Worm (Caenorhabditis elegans) whole organism, L1 larva: ENCODE results near the gene C55A1.7.
"Not testable (repeated sequence)": the region's sequence is repeated elsewhere in the genome, so short reads cannot be mapped to it uniquely, and the experiment has no call there.

Source experiments
- F16B12.6 ChIP-seq: fragments of 150-350 bp; optimal IDR thresholded peaks from 2 replicates; lab custom pipeline; 2014; ENCODE audit warnings: missing biosample characterization, missing genetic modification characterization
- alr-1 ChIP-seq: fragments of 200-800 bp; sonication (Bioruptor generic); optimal IDR thresholded peaks from 2 replicates; lab custom pipeline; 2018; ENCODE audit warnings: borderline replicate concordance, mild to moderate bottlenecking, missing genetic modification characterization, missing compliant biosample characterization
- ama-1 ChIP-seq: fragments of 150-350 bp; optimal IDR thresholded peaks from 2 replicates; lab custom pipeline; 2014
- blmp-1 ChIP-seq: fragments of 150-350 bp; optimal IDR thresholded peaks from 2 replicates; lab custom pipeline; 2014; ENCODE audit warnings: missing biosample characterization, missing genetic modification characterization
- ceh-82 ChIP-seq, 3 experiments: fragments of 150-350 bp in 1 of 3; sonication (generic microtip) in 2 of 3; optimal IDR thresholded peaks; 2 replicates each; lab custom pipeline; 2014 to 2017; ENCODE audit warnings: missing biosample characterization in 3 of 3, missing genetic modification characterization in 3 of 3
- ceh-90 ChIP-seq: sonication (generic microtip); optimal IDR thresholded peaks from 2 replicates; lab custom pipeline; 2016; ENCODE audit warnings: missing genetic modification characterization, missing compliant biosample characterization
- ces-1 ChIP-seq: fragments of 150-350 bp; optimal IDR thresholded peaks from 2 replicates; lab custom pipeline; 2014; ENCODE audit warnings: missing biosample characterization, missing genetic modification reagents, missing genetic modification characterization
- dpl-1 ChIP-seq, 3 experiments: fragments of 150-350 bp in 2 of 3; sonication (generic microtip) in 1 of 3; optimal IDR thresholded peaks; 2 replicates each; lab custom pipeline; 2014 to 2017; ENCODE audit warnings: missing biosample characterization in 3 of 3, missing genetic modification characterization in 3 of 3, missing genetic modification reagents in 3 of 3
- dsc-1 ChIP-seq: sonication (generic microtip); optimal IDR thresholded peaks from 2 replicates; lab custom pipeline; 2016; ENCODE audit warnings: mild to moderate bottlenecking, missing genetic modification characterization, missing compliant biosample characterization
- efl-3 ChIP-seq: fragments of 200-800 bp; sonication (Bioruptor generic); optimal IDR thresholded peaks from 2 replicates; lab custom pipeline; 2018; ENCODE audit warnings: mild to moderate bottlenecking, missing genetic modification characterization, missing compliant biosample characterization
- egl-13 ChIP-seq: sonication (generic microtip); optimal IDR thresholded peaks from 2 replicates; lab custom pipeline; 2016; ENCODE audit warnings: missing genotype, missing genetic modification reagents, missing genetic modification characterization, missing compliant biosample characterization
- egl-27 ChIP-seq, 2 experiments: fragments of 150-350 bp in 1 of 2; sonication (generic microtip); optimal IDR thresholded peaks; 3 replicates each; lab custom pipeline; 2017 to 2018; ENCODE audit warnings: missing biosample characterization in 2 of 2, missing genetic modification characterization in 2 of 2, missing genetic modification reagents in 2 of 2
- elt-2 ChIP-seq: sonication (generic microtip); optimal IDR thresholded peaks from 2 replicates; lab custom pipeline; 2016; ENCODE audit warnings: missing genetic modification characterization, mild to moderate bottlenecking, inconsistent platforms, missing compliant biosample characterization, missing genetic modification reagents
- ets-5 ChIP-seq: fragments of 200-800 bp; sonication (Bioruptor generic); IDR thresholded peaks from 2 replicates; pipeline ENCODE4 v1.3.6; 2022; ENCODE audit warnings: missing genetic modification characterization, missing compliant biosample characterization
- fos-1 ChIP-seq: fragments of 150-350 bp; optimal IDR thresholded peaks from 2 replicates; lab custom pipeline; 2014; ENCODE audit warnings: missing biosample characterization, missing genetic modification characterization
- hlh-17 ChIP-seq: fragments of 200-800 bp; sonication (Bioruptor generic); optimal IDR thresholded peaks from 2 replicates; lab custom pipeline; 2018; ENCODE audit warnings: missing genetic modification characterization, mild to moderate bottlenecking, missing compliant biosample characterization, moderate library complexity, borderline replicate concordance
- hlh-4 ChIP-seq: sonication (generic microtip); optimal IDR thresholded peaks from 2 replicates; lab custom pipeline; 2016; ENCODE audit warnings: mild to moderate bottlenecking, missing genetic modification characterization, missing compliant biosample characterization
- hpl-2 ChIP-seq: fragments of 150-350 bp; optimal IDR thresholded peaks from 2 replicates; lab custom pipeline; 2014; ENCODE audit warnings: missing biosample characterization, missing genetic modification reagents, missing genetic modification characterization
- jun-1 ChIP-seq: fragments of 150-350 bp; optimal IDR thresholded peaks from 2 replicates; lab custom pipeline; 2014; ENCODE audit warnings: missing biosample characterization, missing genetic modification reagents, missing genetic modification characterization
- lin-13 ChIP-seq: fragments of 150-350 bp; optimal IDR thresholded peaks from 2 replicates; lab custom pipeline; 2014; ENCODE audit warnings: missing biosample characterization, missing genetic modification reagents, missing genetic modification characterization
- lin-15B ChIP-seq: fragments of 150-350 bp; sonication (generic microtip); optimal IDR thresholded peaks from 3 replicates; lab custom pipeline; 2014; ENCODE audit warnings: missing biosample characterization, missing genetic modification characterization
- lin-35 ChIP-seq, 2 experiments: fragments of 150-350 bp; optimal IDR thresholded peaks; 2 replicates each; lab custom pipeline; 2014; ENCODE audit warnings: missing biosample characterization in 2 of 2, missing genetic modification characterization in 2 of 2, missing genetic modification reagents in 2 of 2
- lin-39 ChIP-seq: fragments of 150-350 bp; optimal IDR thresholded peaks from 2 replicates; lab custom pipeline; 2014; ENCODE audit warnings: missing biosample characterization, missing genetic modification reagents, missing genetic modification characterization
- mab-9 ChIP-seq: fragments of 200-800 bp; sonication (Bioruptor generic); IDR thresholded peaks from 2 replicates; pipeline ENCODE4 v1.3.6; 2022; ENCODE audit warnings: missing genetic modification reagents, missing genetic modification characterization, missing compliant biosample characterization
- mdl-1 ChIP-seq, 2 experiments: fragments of 150-350 bp; optimal IDR thresholded peaks; 2 replicates each; lab custom pipeline; 2014 to 2017; ENCODE audit warnings: missing biosample characterization in 2 of 2, missing genetic modification characterization in 2 of 2, inconsistent platforms in 1 of 2
- mef-2 ChIP-seq: fragments of 150-350 bp; optimal IDR thresholded peaks from 2 replicates; lab custom pipeline; 2014; ENCODE audit warnings: missing biosample characterization, missing genetic modification characterization
- nhr-11 ChIP-seq: fragments of 150-350 bp; optimal IDR thresholded peaks from 2 replicates; lab custom pipeline; 2014; ENCODE audit warnings: missing biosample characterization, missing genetic modification characterization
- nhr-12 ChIP-seq: sonication (generic microtip); optimal IDR thresholded peaks from 2 replicates; lab custom pipeline; 2017; ENCODE audit warnings: missing biosample characterization, missing genetic modification characterization
- nhr-20 ChIP-seq: sonication (generic microtip); optimal IDR thresholded peaks from 2 replicates; lab custom pipeline; 2016; ENCODE audit warnings: mild to moderate bottlenecking, missing genetic modification characterization, missing compliant biosample characterization
- nhr-28 ChIP-seq: fragments of 150-350 bp; optimal IDR thresholded peaks from 2 replicates; lab custom pipeline; 2014; ENCODE audit warnings: missing biosample characterization, missing genetic modification characterization
- nhr-77 ChIP-seq: fragments of 150-350 bp; optimal IDR thresholded peaks from 2 replicates; lab custom pipeline; 2014; ENCODE audit warnings: missing biosample characterization, missing genetic modification characterization
- nhr-84 ChIP-seq: sonication (generic microtip); optimal IDR thresholded peaks from 2 replicates; lab custom pipeline; 2017; ENCODE audit warnings: missing biosample characterization, missing genetic modification characterization
- nhr-90 ChIP-seq: sonication (generic microtip); optimal IDR thresholded peaks from 2 replicates; lab custom pipeline; 2016; ENCODE audit warnings: mild to moderate bottlenecking, missing genetic modification characterization, missing compliant biosample characterization; ENCODE audit not compliant: poor library complexity
- pag-3 ChIP-seq: sonication (generic microtip); optimal IDR thresholded peaks from 2 replicates; lab custom pipeline; 2017; ENCODE audit warnings: missing genetic modification characterization, mild to moderate bottlenecking, missing compliant biosample characterization, antibody characterized with exemption, borderline replicate concordance; ENCODE audit not compliant: insufficient read depth
- pax-3 ChIP-seq: fragments of 200-800 bp; sonication (Bioruptor generic); optimal IDR thresholded peaks from 2 replicates; lab custom pipeline; 2018; ENCODE audit warnings: mild to moderate bottlenecking, missing genetic modification characterization, moderate library complexity, missing compliant biosample characterization
- pqm-1 ChIP-seq: sonication (generic microtip); optimal IDR thresholded peaks from 3 replicates; lab custom pipeline; 2017; ENCODE audit warnings: missing biosample characterization, missing genetic modification characterization
- skn-1 ChIP-seq: fragments of 150-350 bp; optimal IDR thresholded peaks from 2 replicates; lab custom pipeline; 2014; ENCODE audit warnings: missing biosample characterization, missing genetic modification characterization
- snu-23 ChIP-seq: sonication (generic microtip); optimal IDR thresholded peaks from 2 replicates; lab custom pipeline; 2016; ENCODE audit warnings: missing genetic modification characterization, missing compliant biosample characterization
- sox-4 ChIP-seq: sonication (generic microtip); optimal IDR thresholded peaks from 2 replicates; lab custom pipeline; 2016; ENCODE audit warnings: missing genetic modification characterization, missing compliant biosample characterization
- sptf-1 ChIP-seq: fragments of 150-350 bp; optimal IDR thresholded peaks from 2 replicates; lab custom pipeline; 2014; ENCODE audit warnings: missing biosample characterization, missing genetic modification characterization
- tbx-2 ChIP-seq: sonication (generic microtip); optimal IDR thresholded peaks from 2 replicates; lab custom pipeline; 2016; ENCODE audit warnings: missing genetic modification characterization, missing compliant biosample characterization
- unc-98 ChIP-seq: fragments of 200-800 bp; sonication (Bioruptor generic); IDR thresholded peaks from 2 replicates; pipeline ENCODE4 v1.3.6; 2022; ENCODE audit warnings: missing genetic modification characterization, missing compliant biosample characterization
- xbp-1 ChIP-seq: sonication (generic microtip); optimal IDR thresholded peaks from 2 replicates; lab custom pipeline; 2016; ENCODE audit warnings: missing genetic modification characterization, missing compliant biosample characterization
- zag-1 ChIP-seq: fragments of 150-350 bp; optimal IDR thresholded peaks from 2 replicates; lab custom pipeline; 2014; ENCODE audit warnings: missing biosample characterization, missing genetic modification characterization

Gene C55A1.7

DNA sequence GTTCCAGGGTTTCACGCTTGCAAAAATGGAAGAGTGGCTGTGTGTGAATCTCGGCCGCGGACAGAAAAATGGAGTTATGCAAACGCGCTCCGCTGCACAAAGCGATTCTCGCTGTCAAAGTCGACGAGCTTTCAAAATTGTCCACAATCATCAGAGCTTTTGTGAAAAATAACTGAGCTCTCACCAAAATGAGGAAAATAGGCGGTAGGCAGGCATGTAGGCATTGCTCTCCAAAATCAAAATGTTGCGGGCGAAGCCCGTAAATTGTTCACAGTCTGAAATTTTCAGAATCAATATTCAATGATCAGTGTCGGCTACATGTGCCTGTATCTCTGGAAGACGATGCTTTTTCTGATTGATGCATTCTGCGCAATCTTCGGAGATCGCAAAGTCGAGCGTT lies 21.4 kb upstream of the C55A1.7 start, which contains the start of gene K06B4.4:
Gene K06B4.4, plus strand, starts transcription at position 301 of the 400 bp plus-strand sequence.
- no peak for TF ChIP-seq mef-2 (tag; lab: Kevin White, UChicago)
- no peak for TF ChIP-seq egl-27 (tag; optimal IDR thresholded peaks at IDR 0.05; lab: Kevin White, UChicago)
- no peak for TF ChIP-seq xbp-1 (tag; lab: Kevin White, UChicago)
- TF ChIP-seq sptf-1 (tag; lab: Kevin White, UChicago): no peak
- TF ChIP-seq pag-3 (tag; lab: Kevin White, UChicago): no peak
- no peak for TF ChIP-seq unc-98 (GFP tag; lab: Robert Waterston, UW)
- TF ChIP-seq lin-15B (tag; lab: Kevin White, UChicago): no peak
- no peak for TF ChIP-seq tbx-2 (tag; lab: Kevin White, UChicago)

DNA sequence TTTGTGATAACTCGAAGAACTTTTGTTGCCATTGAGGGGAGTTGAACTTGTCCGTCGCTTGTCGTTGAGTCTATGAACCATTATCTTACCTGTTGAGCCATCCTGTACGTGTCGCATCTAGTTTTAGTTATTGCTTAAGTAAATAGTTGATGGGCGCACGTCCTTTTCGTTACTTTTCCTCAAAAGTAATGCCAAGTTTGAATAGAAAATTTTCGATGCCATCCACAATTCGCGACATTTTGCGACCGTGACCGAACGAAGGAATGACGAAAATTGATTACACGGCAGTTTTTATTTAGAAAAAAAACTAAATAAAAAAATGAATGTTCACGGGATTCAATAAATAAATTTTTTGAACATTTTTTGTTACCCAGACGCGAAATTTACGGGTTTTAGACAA lies 20.8 kb upstream of the C55A1.7 start, which contains the start of gene F53E4.1:
Gene F53E4.1, minus strand, starts transcription at position 101 of the 400 bp plus-strand sequence.
- TF ChIP-seq nhr-77 (tag; lab: Kevin White, UChicago); ama-1 (lab: Kevin White, UChicago); alr-1 (tag; lab: Kevin White, UChicago): not testable (repeated sequence)

DNA sequence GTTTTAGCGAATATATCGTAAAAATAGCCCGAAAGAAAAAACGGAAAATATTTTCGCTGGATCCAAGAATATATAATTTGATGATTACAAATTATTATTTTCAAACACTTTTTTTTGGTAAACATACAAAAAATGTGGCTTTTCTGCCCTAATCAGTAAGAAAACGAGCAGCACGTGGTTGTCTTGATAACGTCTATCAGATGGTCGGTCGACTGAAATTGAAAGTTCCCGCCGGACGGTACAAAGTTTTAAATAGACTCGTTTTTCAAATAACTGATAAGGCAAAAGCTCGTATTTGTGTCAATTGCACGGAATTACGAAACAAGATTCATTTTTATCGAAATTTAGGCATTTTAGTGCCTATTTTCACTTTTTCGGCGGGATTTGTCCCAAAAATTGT lies 19.3 kb upstream of the C55A1.7 start:
- TF ChIP-seq nhr-77 (tag; lab: Kevin White, UChicago) (no peak), nhr-20 (tag; lab: Kevin White, UChicago) (peak; percentile 62), blmp-1 (tag; lab: Kevin White, UChicago) (peak; percentile 46), ama-1 (lab: Kevin White, UChicago) (no peak), nhr-90 (tag; lab: Kevin White, UChicago) (peak; percentile 63), mab-9 (GFP tag; lab: Robert Waterston, UW) (no peak), lin-35 (GFP tag; optimal IDR thresholded peaks at IDR 0.05; lab: Kevin White, UChicago) (peak in 1 of 2 experiments; percentile 58), efl-3 (GFP tag; lab: Kevin White, UChicago) (no peak), pqm-1 (tag; lab: Kevin White, UChicago) (peak; percentile 13), pax-3 (tag; lab: Kevin White, UChicago) (no peak), nhr-12 (no peak), skn-1 (no peak), mdl-1 (tag; optimal IDR thresholded peaks at IDR 0.05; lab: Kevin White, UChicago) (peak in 1 of 2 experiments; percentile 61), elt-2 (tag; lab: Kevin White, UChicago) (peak; percentile 98)

DNA sequence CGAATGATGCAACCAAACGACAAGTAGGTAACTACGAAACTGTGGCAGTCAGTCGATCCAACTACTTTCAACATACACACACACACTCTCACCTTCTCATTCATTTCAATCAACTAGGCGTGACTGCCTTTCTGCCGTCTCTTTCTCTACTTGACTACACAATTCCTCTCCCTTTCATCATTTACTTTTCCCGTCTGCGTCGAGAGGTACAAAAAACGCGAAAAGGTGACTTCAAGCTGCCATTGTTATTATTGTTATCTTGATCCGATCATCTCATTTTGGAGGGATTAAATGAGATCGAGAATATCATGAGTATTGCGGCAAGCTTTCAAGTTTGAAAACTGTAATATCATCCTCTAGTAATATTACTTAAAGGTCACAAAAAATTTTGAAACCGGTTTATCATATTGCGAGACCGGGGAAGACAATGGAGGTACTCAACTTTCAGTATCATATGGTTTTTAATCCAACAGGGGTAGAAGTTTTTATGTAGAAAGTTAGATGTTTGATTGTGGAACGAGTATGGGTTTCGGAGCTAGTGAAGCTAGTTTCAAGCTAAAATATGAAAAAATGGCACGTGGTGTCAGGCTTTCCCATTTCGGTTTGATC lies 16.7 kb upstream of the C55A1.7 start:
- TF ChIP-seq nhr-20 (tag; lab: Kevin White, UChicago) (peak; percentile 81), ceh-82 (tag; optimal IDR thresholded peaks at IDR 0.05; lab: Kevin White, UChicago) (peak in 1 of 3 experiments; percentile 24), ama-1 (lab: Kevin White, UChicago) (no peak), sox-4 (tag; lab: Kevin White, UChicago) (no peak), pax-3 (tag; lab: Kevin White, UChicago) (no peak), pag-3 (tag; lab: Kevin White, UChicago) (peak; percentile 76), lin-39 (no peak), lin-35 (GFP tag; optimal IDR thresholded peaks at IDR 0.05; lab: Kevin White, UChicago) (peak; percentile 7 to 58), jun-1 (tag; lab: Kevin White, UChicago) (no peak), lin-13 (no peak), hlh-4 (tag; lab: Kevin White, UChicago) (no peak), egl-27 (tag; optimal IDR thresholded peaks at IDR 0.05; lab: Kevin White, UChicago) (peak in 1 of 2 experiments; percentile 11), nhr-84 (no peak), hpl-2 (GFP tag; lab: Kevin White, UChicago) (no peak), ces-1 (GFP tag; lab: Kevin White, UChicago) (no peak), tbx-2 (tag; lab: Kevin White, UChicago) (peak; percentile 20), dpl-1 (GFP tag; optimal IDR thresholded peaks at IDR 0.05; lab: Kevin White, UChicago) (peak; percentile 2 to 23 (median 5)), nhr-11 (no peak), egl-13 (no peak), ets-5 (GFP tag; lab: Robert Waterston, UW) (no peak), hlh-17 (GFP tag; lab: Kevin White, UChicago) (no peak), fos-1 (tag; lab: Kevin White, UChicago) (no peak), zag-1 (no peak), ceh-90 (no peak), snu-23 (GFP tag; lab: Kevin White, UChicago) (peak; percentile 62), dsc-1 (tag; lab: Kevin White, UChicago) (no peak), F16B12.6 (tag; lab: Kevin White, UChicago) (no peak), mef-2 (tag; lab: Kevin White, UChicago) (no peak), pqm-1 (tag; lab: Kevin White, UChicago) (no peak), nhr-28 (tag; lab: Kevin White, UChicago) (no peak)
